3 fruit fly cellular contexts compared by ENCODE assay signal in the genomic region with DNA sequence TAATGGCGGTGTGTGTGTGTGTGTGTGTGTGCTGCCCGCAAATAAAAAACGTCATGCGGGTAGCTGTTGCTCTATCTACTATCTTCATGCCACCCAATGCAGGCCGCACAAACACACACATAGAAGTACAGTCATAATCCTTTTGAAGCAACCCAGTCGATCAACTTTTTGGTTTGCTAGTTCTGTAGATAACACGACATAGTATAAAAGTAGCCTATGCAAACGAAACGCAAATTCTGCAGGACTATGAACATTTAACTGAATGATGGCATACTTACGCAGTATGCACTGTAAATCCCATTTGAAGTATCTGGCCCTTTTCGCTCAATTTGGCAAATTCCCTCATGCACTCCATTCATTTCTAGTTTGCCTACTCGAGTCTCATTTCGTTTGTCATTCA.
A peak's percentile ranks its signal among the peaks of the same experiment; 100 is the strongest.
TF ChIP-seq lines count a peak whose summit lies in the region.

No protein-coding gene starts in this region.

- TF ChIP-seq CTCF in whole organism, embryonic (GFP tag; optimal IDR thresholded peaks at IDR 0.05; lab: Kevin White, UChicago) = no peak

TF ChIP-seq in whole organism, embryonic, 481 proteins besides CTCF, POLR2A, EP300 and RAD21 (continues in another document):
- TF ChIP-seq Max (GFP tag; optimal IDR thresholded peaks at IDR 0.05; lab: Kevin White, UChicago) (no peak), zfh1 (GFP tag; IDR thresholded peaks at IDR 0.05; lab: Robert Waterston, UW) (peak; percentile 23; the same call in 1 of the 3 replicates), CG7556 (GFP tag; optimal IDR thresholded peaks at IDR 0.05; lab: Kevin White, UChicago) (no peak), Deaf1 (tag; optimal IDR thresholded peaks at IDR 0.05; lab: Kevin White, UChicago) (no peak), scrt (GFP tag; optimal IDR thresholded peaks at IDR 0.05; lab: Kevin White, UChicago) (peak; percentile 5), CG7786 (GFP tag; optimal IDR thresholded peaks at IDR 0.05; lab: Kevin White, UChicago) (no peak), CG18599 (GFP tag; optimal IDR thresholded peaks at IDR 0.05; lab: Kevin White, UChicago) (peak; percentile 62), Hmr (GFP tag; optimal IDR thresholded peaks at IDR 0.05; lab: Kevin White, UChicago) (peak; percentile 23), CG17612 (GFP tag; IDR thresholded peaks at IDR 0.05; lab: Robert Waterston, UW) (no peak), Meics (GFP tag; optimal IDR thresholded peaks at IDR 0.05; lab: Kevin White, UChicago) (peak; percentile 13), CG3726 (GFP tag; IDR thresholded peaks at IDR 0.05; lab: Robert Waterston, UW) (0 out of 3 replicates have a peak, but pooled peaks have one; percentile 61), lab (GFP tag; optimal IDR thresholded peaks at IDR 0.05; lab: Kevin White, UChicago) (peak; percentile 58), ind (GFP tag; optimal IDR thresholded peaks at IDR 0.05; lab: Kevin White, UChicago) (peak; percentile 26), Myb (GFP tag; optimal IDR thresholded peaks at IDR 0.05; lab: Kevin White, UChicago) (peak; percentile 16), Fer1 (GFP tag; optimal IDR thresholded peaks at IDR 0.05; lab: Kevin White, UChicago) (peak; percentile 35), Xbp1 (GFP tag; optimal IDR thresholded peaks at IDR 0.05; lab: Kevin White, UChicago) (peak; percentile 12), esg (GFP tag; conservative IDR thresholded peaks at IDR 0.05; lab: Robert Waterston, UW) (no peak), toy (GFP tag; IDR thresholded peaks at IDR 0.05; lab: Robert Waterston, UW) (no peak), CG11247 (GFP tag; IDR thresholded peaks at IDR 0.05; lab: Robert Waterston, UW) (no peak), CG5953 (GFP tag; IDR thresholded peaks at IDR 0.05; lab: Robert Waterston, UW) (no peak), CG9437 (GFP tag; optimal IDR thresholded peaks at IDR 0.05; lab: Kevin White, UChicago) (no peak), Ada2b (GFP tag; IDR thresholded peaks at IDR 0.05; lab: Robert Waterston, UW) (0 out of 2 replicates have a peak, but pooled peaks have one; percentile 9), CG2712 (tag; optimal IDR thresholded peaks at IDR 0.05; lab: Kevin White, UChicago) (peak; percentile 1), dmrt99B (tag; optimal IDR thresholded peaks at IDR 0.05; lab: Kevin White, UChicago) (peak; percentile 39), CG34224 (GFP tag; IDR thresholded peaks at IDR 0.05; lab: Robert Waterston, UW; ENCODE audit: partially characterized antibody) (no peak), Antp (GFP tag; optimal IDR thresholded peaks at IDR 0.05; lab: Kevin White, UChicago) (peak; percentile 46), HLH4C (GFP tag; IDR thresholded peaks at IDR 0.05; lab: Robert Waterston, UW; ENCODE audit: partially characterized antibody) (no peak), PHDP (tag; optimal IDR thresholded peaks at IDR 0.05; lab: Kevin White, UChicago) (peak; percentile 2)

TF ChIP-seq in whole organism, prepupa, 60 proteins besides CTCF, POLR2A, EP300 and RAD21:
- TF ChIP-seq CG32006 (GFP tag; optimal IDR thresholded peaks at IDR 0.05; lab: Kevin White, UChicago) (peak; percentile 26), Eip78C (GFP tag; lab: Kevin White, UChicago) (peak; percentile 11), CG8119 (GFP tag; IDR thresholded peaks at IDR 0.05; lab: Robert Waterston, UW) (0 out of 3 replicates have a peak, but pooled peaks have one; percentile 16), CG6163 (GFP tag; IDR thresholded peaks at IDR 0.05; lab: Robert Waterston, UW) (no peak)

TF ChIP-seq in whole organism, pupa, 21 proteins besides CTCF, POLR2A, EP300 and RAD21:
- TF ChIP-seq fd96Ca (GFP tag; IDR thresholded peaks at IDR 0.05; lab: Robert Waterston, UW) (peak; percentile 48; the same call in 1 of the 3 replicates), rn (GFP tag; IDR thresholded peaks at IDR 0.05; lab: Robert Waterston, UW) (no peak), CG4496 (GFP tag; IDR thresholded peaks at IDR 0.05; lab: Robert Waterston, UW) (peak; percentile 56; the same call in 1 of the 3 replicates)
